Worm (Caenorhabditis elegans) whole organism, L2 larva: Measurements from ENCODE around the gene K09E4.1.

Experiments used
- R02D3.7 ChIP-seq: fragments of 150-350 bp; optimal IDR thresholded peaks from 2 replicates; lab custom pipeline; 2014; ENCODE audit warnings: missing biosample characterization, missing genetic modification characterization
- ama-1 ChIP-seq: fragments of 150-350 bp; optimal IDR thresholded peaks from 2 replicates; lab custom pipeline; 2018; ENCODE audit warnings: inconsistent platforms
- ceh-82 ChIP-seq: fragments of 150-350 bp; optimal IDR thresholded peaks from 2 replicates; lab custom pipeline; 2014; ENCODE audit warnings: missing biosample characterization, missing genetic modification characterization
- crh-2 ChIP-seq: sonication (generic microtip); optimal IDR thresholded peaks from 2 replicates; lab custom pipeline; 2017; ENCODE audit warnings: missing biosample characterization, missing genetic modification characterization
- nhr-12 ChIP-seq: fragments of 150-350 bp; optimal IDR thresholded peaks from 2 replicates; lab custom pipeline; 2014; ENCODE audit warnings: missing biosample characterization, missing genetic modification characterization
- ztf-11 ChIP-seq: sonication (generic microtip); optimal IDR thresholded peaks from 2 replicates; lab custom pipeline; 2017; ENCODE audit warnings: missing biosample characterization, missing genetic modification characterization
- ztf-4 ChIP-seq: fragments of 150-350 bp; optimal IDR thresholded peaks from 2 replicates; lab custom pipeline; 2014; ENCODE audit warnings: missing biosample characterization, missing genetic modification characterization

DNA sequence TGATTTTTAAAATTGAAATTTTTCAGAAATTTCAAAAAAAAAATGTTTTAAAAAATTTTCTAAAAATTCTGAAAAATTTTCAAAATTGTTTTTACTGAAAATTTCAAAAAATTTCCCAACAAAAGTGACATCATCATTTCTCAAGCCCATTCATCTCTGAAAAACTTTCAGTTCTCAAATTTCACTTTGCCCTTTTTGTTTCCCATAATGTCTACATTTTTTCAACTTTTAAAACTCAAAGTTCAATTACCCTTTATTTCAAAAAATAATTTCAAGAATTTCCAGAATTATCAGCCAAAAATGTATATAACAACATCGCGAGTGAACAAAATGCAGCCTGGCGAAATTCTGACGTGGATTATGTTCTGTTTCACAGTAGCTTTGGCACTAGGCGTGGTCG, 36.7 kb upstream of the K09E4.1 start, which contains the start of gene bkip-1:
- no peak for TF ChIP-seq nhr-12
- TF ChIP-seq ztf-11 (tag; lab: Kevin White, UChicago): no peak
- no peak for TF ChIP-seq crh-2 (tag; lab: Kevin White, UChicago)
- TF ChIP-seq ztf-4 (tag; lab: Kevin White, UChicago): no peak
- TF ChIP-seq ceh-82 (tag; lab: Kevin White, UChicago): no peak
- TF ChIP-seq ama-1: no peak
- TF ChIP-seq R02D3.7 (tag; lab: Kevin White, UChicago): no peak
